Fruit fly (Drosophila melanogaster) whole organism, embryonic: ENCODE results near the gene CG32855.

Experiments
- B-H2 ChIP-seq: fragments of 200-800 bp; sonication (Bioruptor generic); optimal IDR thresholded peaks from 2 replicates; lab custom pipeline; 2018; ENCODE audit warnings: missing biosample characterization, mild to moderate bottlenecking, missing genetic modification characterization
- BtbVII ChIP-seq: fragments of 200-800 bp; sonication (Bioruptor generic); optimal IDR thresholded peaks from 3 replicates; lab custom pipeline; 2017; ENCODE audit warnings: missing biosample characterization, mild to moderate bottlenecking, missing genetic modification characterization
- Bteb2 ChIP-seq: fragments of 200-800 bp; sonication (Bioruptor generic); optimal IDR thresholded peaks from 2 replicates; lab custom pipeline; 2016; ENCODE audit warnings: missing biosample characterization, missing genetic modification characterization
- CG10147 ChIP-seq: fragments of 200-800 bp; sonication (Bioruptor generic); optimal IDR thresholded peaks from 2 replicates; lab custom pipeline; 2019; ENCODE audit warnings: missing biosample characterization, mild to moderate bottlenecking, missing genetic modification characterization, moderate library complexity
- CG10321 ChIP-seq: fragments of 200-800 bp; sonication (Bioruptor generic); IDR thresholded peaks from 2 replicates; pipeline ENCODE4 v1.3.6; 2022; ENCODE audit warnings: missing biosample characterization, missing genetic modification characterization
- CG17568 ChIP-seq: fragments of 200-800 bp; sonication (Bioruptor generic); optimal IDR thresholded peaks from 2 replicates; lab custom pipeline; 2018; ENCODE audit warnings: missing biosample characterization, mild to moderate bottlenecking, missing genetic modification characterization, moderate library complexity
- CG2116 ChIP-seq: fragments of 200-800 bp; sonication (Bioruptor generic); optimal IDR thresholded peaks from 3 replicates; lab custom pipeline; 2018; ENCODE audit warnings: missing biosample characterization, mild to moderate bottlenecking, missing genetic modification characterization
- CG2120 ChIP-seq: fragments of 200-800 bp; sonication (Bioruptor generic); optimal IDR thresholded peaks from 3 replicates; lab custom pipeline; 2016; ENCODE audit warnings: missing biosample characterization, missing genetic modification characterization
- CG2199 ChIP-seq: fragments of 200-800 bp; sonication (Bioruptor generic); IDR thresholded peaks from 3 replicates; pipeline ENCODE4 v1.3.6; 2022; ENCODE audit warnings: missing biosample characterization, missing genetic modification characterization
- CG31441 ChIP-seq: fragments of 200-800 bp; sonication (Bioruptor generic); IDR thresholded peaks from 2 replicates; pipeline ENCODE4 v1.3.6; 2022; ENCODE audit warnings: missing biosample characterization, missing genetic modification characterization
- CG4360 ChIP-seq: fragments of 200-800 bp; sonication (Bioruptor generic); IDR thresholded peaks from 2 replicates; pipeline ENCODE4 v1.3.6; 2022; ENCODE audit warnings: missing biosample characterization, missing genetic modification characterization
- CG5180 ChIP-seq: fragments of 200-800 bp; sonication (Bioruptor generic); optimal IDR thresholded peaks from 3 replicates; lab custom pipeline; 2017; ENCODE audit warnings: missing biosample characterization, missing genetic modification characterization, mild to moderate bottlenecking, moderate library complexity, missing genetic modification reagents
- CG6175 ChIP-seq: fragments of 200-800 bp; sonication (Bioruptor generic); IDR thresholded peaks from 3 replicates; pipeline ENCODE4 v1.3.6; 2022; ENCODE audit warnings: missing biosample characterization, missing genetic modification characterization
- CG6791 ChIP-seq: fragments of 200-800 bp; sonication (Bioruptor generic); IDR thresholded peaks from 3 replicates; pipeline ENCODE4 v1.3.6; 2022; ENCODE audit warnings: missing biosample characterization, missing genetic modification characterization; ENCODE audit not compliant: partially characterized antibody
- CG7271 ChIP-seq: fragments of 200-800 bp; sonication (Bioruptor generic); optimal IDR thresholded peaks from 2 replicates; lab custom pipeline; 2018; ENCODE audit warnings: missing biosample characterization, mild to moderate bottlenecking, missing genetic modification characterization, moderate library complexity
- CG7987 ChIP-seq: fragments of 200-800 bp; sonication (Bioruptor generic); optimal IDR thresholded peaks from 2 replicates; lab custom pipeline; 2018; ENCODE audit warnings: missing biosample characterization, mild to moderate bottlenecking, missing genetic modification characterization, moderate library complexity
- CG8924 ChIP-seq: fragments of 200-800 bp; optimal IDR thresholded peaks from 3 replicates; lab custom pipeline; 2019; ENCODE audit warnings: missing biosample characterization, mild to moderate bottlenecking, missing genetic modification characterization, moderate library complexity
- Ets65A ChIP-seq: fragments of 200-800 bp; sonication (Bioruptor generic); peaks from one replicate; lab custom pipeline; 2016; ENCODE audit warnings: missing biosample characterization, missing genetic modification characterization
- Ets97D ChIP-seq: fragments of 200-800 bp; sonication (Bioruptor generic); optimal IDR thresholded peaks from 3 replicates; lab custom pipeline; 2016; ENCODE audit warnings: missing biosample characterization, missing genetic modification characterization
- HLHmδ ChIP-seq: fragments of 200-800 bp; sonication (Bioruptor generic); optimal IDR thresholded peaks from 2 replicates; lab custom pipeline; 2018; ENCODE audit warnings: missing biosample characterization, mild to moderate bottlenecking, missing genetic modification characterization, moderate library complexity
- Hr51 ChIP-seq, 2 experiments: fragments of 200-800 bp; sonication (Bioruptor generic); optimal IDR thresholded peaks; 2 replicates in 1 of 2; 3 replicates in 1 of 2; lab custom pipeline; 2016 to 2018; ENCODE audit warnings: missing biosample characterization in 2 of 2, missing genetic modification characterization in 2 of 2, mild to moderate bottlenecking in 1 of 2, moderate library complexity in 1 of 2
- Hr78 ChIP-seq, 2 experiments: fragments of 200-800 bp in 1 of 2; fragments of >200 bp in 1 of 2; sonication (Bioruptor generic) in 1 of 2; optimal IDR thresholded peaks; 2 replicates each; lab custom pipeline; 2017 to 2019; ENCODE audit warnings: missing biosample characterization in 2 of 2, missing genetic modification characterization in 2 of 2, mild to moderate bottlenecking in 1 of 2, moderate library complexity in 1 of 2
- MBD-R2 ChIP-seq: fragments of 200-800 bp; sonication (Bioruptor generic); IDR thresholded peaks from 2 replicates; pipeline ENCODE4 v1.3.6; 2022; ENCODE audit warnings: missing biosample characterization, missing genetic modification characterization
- Mad ChIP-seq: fragments of 200-800 bp; sonication (Bioruptor generic); optimal IDR thresholded peaks from 2 replicates; lab custom pipeline; 2016; ENCODE audit warnings: missing biosample characterization, missing genetic modification characterization
- Max ChIP-seq: fragments of 200-800 bp; sonication (Bioruptor generic); optimal IDR thresholded peaks from 2 replicates; lab custom pipeline; 2016; ENCODE audit warnings: missing biosample characterization, mild to moderate bottlenecking, missing genetic modification characterization
- bsh ChIP-seq, 2 experiments: fragments of 200-800 bp; sonication (Bioruptor generic); optimal IDR thresholded peaks; 2 replicates each; lab custom pipeline; 2017 to 2018; ENCODE audit warnings: mild to moderate bottlenecking in 2 of 2, missing biosample characterization in 2 of 2, missing genetic modification characterization in 2 of 2, moderate library complexity in 1 of 2
- caup ChIP-seq: fragments of 200-800 bp; sonication (Bioruptor generic); optimal IDR thresholded peaks from 3 replicates; lab custom pipeline; 2017; ENCODE audit warnings: missing biosample characterization, mild to moderate bottlenecking, missing genetic modification characterization, moderate library complexity; ENCODE audit not compliant: severe bottlenecking
- ci ChIP-seq: fragments of 200-800 bp; sonication (Bioruptor generic); IDR thresholded peaks from 3 replicates; pipeline ENCODE4 v1.3.6; 2022; ENCODE audit warnings: missing biosample characterization, missing genetic modification characterization
- crc ChIP-seq: fragments of 200-800 bp; sonication (Bioruptor generic); optimal IDR thresholded peaks from 2 replicates; lab custom pipeline; 2016; ENCODE audit warnings: missing biosample characterization, missing genetic modification characterization
- ftz-f1 ChIP-seq: fragments of 200-800 bp; sonication (Bioruptor generic); optimal IDR thresholded peaks from 2 replicates; lab custom pipeline; 2016; ENCODE audit warnings: missing biosample characterization, missing genetic modification characterization
- fu2 ChIP-seq: fragments of 200-800 bp; sonication (Bioruptor generic); optimal IDR thresholded peaks from 2 replicates; lab custom pipeline; 2016; ENCODE audit warnings: missing biosample characterization, missing genetic modification characterization
- insv ChIP-seq, 2 experiments: fragments of 200-800 bp; sonication (Bioruptor generic); optimal IDR thresholded peaks; 3 replicates each; lab custom pipeline; 2016 to 2018; ENCODE audit warnings: missing biosample characterization in 2 of 2, missing genetic modification characterization in 2 of 2
- knrl ChIP-seq: fragments of 200-800 bp; sonication (Bioruptor generic); IDR thresholded peaks from 3 replicates; pipeline ENCODE4 v1.3.6; 2022; ENCODE audit warnings: missing biosample characterization, missing genetic modification characterization; ENCODE audit not compliant: partially characterized antibody
- lola ChIP-seq, 3 experiments: fragments of >200 bp in 2 of 3; fragments of 200-800 bp in 1 of 3; sonication (Bioruptor generic) in 1 of 3; optimal IDR thresholded peaks; 2 replicates each; lab custom pipeline; 2017 to 2019; ENCODE audit warnings: missing biosample characterization in 3 of 3, missing genetic modification characterization in 3 of 3, mild to moderate bottlenecking in 1 of 3, moderate library complexity in 1 of 3
- lov ChIP-seq, 2 experiments: fragments of 200-800 bp in 1 of 2; fragments of >200 bp in 1 of 2; sonication (Bioruptor generic) in 1 of 2; IDR thresholded peaks in 1 of 2; optimal IDR thresholded peaks in 1 of 2; 2 replicates in 1 of 2; 3 replicates in 1 of 2; pipeline versions ENCODE4 v1.3.6 to Lab custom; 2017 to 2022; ENCODE audit warnings: missing biosample characterization in 1 of 2, missing genetic modification characterization in 1 of 2
- nmo ChIP-seq: fragments of 200-800 bp; sonication (Bioruptor generic); optimal IDR thresholded peaks from 2 replicates; lab custom pipeline; 2018; ENCODE audit warnings: missing biosample characterization, mild to moderate bottlenecking, missing genetic modification characterization, moderate library complexity
- pros ChIP-seq: fragments of 200-800 bp; sonication (Bioruptor generic); optimal IDR thresholded peaks from 3 replicates; lab custom pipeline; 2019; ENCODE audit warnings: missing biosample characterization, mild to moderate bottlenecking, missing genetic modification characterization, moderate library complexity
- sob ChIP-seq: fragments of 200-800 bp; sonication (Bioruptor generic); IDR thresholded peaks from 2 replicates; pipeline ENCODE4 v1.3.6; 2022; ENCODE audit warnings: missing biosample characterization, missing genetic modification characterization
- sr ChIP-seq: fragments of 200-800 bp; sonication (Bioruptor generic); IDR thresholded peaks from 3 replicates; pipeline ENCODE4 v1.3.6; 2022; ENCODE audit warnings: missing biosample characterization, missing genetic modification characterization
- stc ChIP-seq: fragments of 200-800 bp; sonication (Bioruptor generic); IDR thresholded peaks from 2 replicates; pipeline ENCODE4 v1.3.6; 2022; ENCODE audit warnings: missing biosample characterization, missing genetic modification characterization
- tna ChIP-seq: fragments of 200-800 bp; sonication (Bioruptor generic); IDR thresholded peaks from 2 replicates; pipeline ENCODE4 v1.3.6; 2022; ENCODE audit warnings: missing biosample characterization, missing genetic modification characterization; ENCODE audit not compliant: partially characterized antibody
- toy ChIP-seq: fragments of 200-800 bp; sonication (Bioruptor generic); IDR thresholded peaks from 2 replicates; pipeline ENCODE4 v1.3.6; 2022; ENCODE audit warnings: missing biosample characterization, missing genetic modification characterization
- twi ChIP-seq: fragments of 200-800 bp; optimal IDR thresholded peaks from 2 replicates; lab custom pipeline; 2019; ENCODE audit warnings: missing biosample characterization, mild to moderate bottlenecking, missing genetic modification characterization, moderate library complexity
- vfl ChIP-seq: fragments of 200-800 bp; sonication (Bioruptor generic); optimal IDR thresholded peaks from 2 replicates; lab custom pipeline; 2016; ENCODE audit warnings: missing biosample characterization, missing genetic modification characterization
- zen ChIP-seq: fragments of 200-800 bp; sonication (Bioruptor generic); optimal IDR thresholded peaks from 3 replicates; lab custom pipeline; 2018; ENCODE audit warnings: missing biosample characterization, mild to moderate bottlenecking, missing genetic modification characterization, moderate library complexity

The CG32855 gene

dm6 chr3R:16099268-16100240 lies 18.8 kb upstream of the CG32855 start (continued):
- TF ChIP-seq HLHmδ (GFP tag; lab: Kevin White, UChicago) (peak; percentile 93), lola (GFP tag; optimal IDR thresholded peaks at IDR 0.05; lab: Kevin White, UChicago) (peak in 2 of 3 experiments; percentile 13 to 90), CG4360 (peak; percentile 100), knrl (GFP tag; lab: Robert Waterston, UW) (peak; percentile 33; the same call in 1 of the 3 replicates), CG7987 (GFP tag; lab: Kevin White, UChicago) (peak; percentile 52), ftz-f1 (GFP tag; lab: Kevin White, UChicago) (peak; percentile 75), CG8924 (peak; percentile 68), Mad (GFP tag; lab: Kevin White, UChicago) (no peak), CG2199 (GFP tag; lab: Robert Waterston, UW) (0 out of 3 replicates have a peak, but pooled peaks have one; percentile 61), stc (GFP tag; lab: Robert Waterston, UW) (peak; percentile 16; the same call in 1 of the 2 replicates), Ets65A (peak; percentile 40), zen (tag; lab: Kevin White, UChicago) (peak; percentile 84), CG5180 (GFP tag; lab: Kevin White, UChicago) (peak; percentile 8), CG7271 (no peak), pros (GFP tag; lab: Kevin White, UChicago) (peak; percentile 64), BtbVII (GFP tag; lab: Kevin White, UChicago) (peak; percentile 41), CG6791 (GFP tag; lab: Robert Waterston, UW) (0 out of 3 replicates have a peak, but pooled peaks have one; percentile 11), ci (peak; percentile 63; the same call in 1 of the 3 replicates), MBD-R2 (peak; percentile 36), insv (GFP tag; optimal IDR thresholded peaks at IDR 0.05; lab: Kevin White, UChicago) (peak in 1 of 2 experiments; percentile 49), CG31441 (GFP tag; lab: Robert Waterston, UW) (no peak), CG17568 (peak; percentile 1), Hr78 (GFP tag; optimal IDR thresholded peaks at IDR 0.05; lab: Kevin White, UChicago) (peak; percentile 69 to 91), Ets97D (peak; percentile 27), vfl (GFP tag; lab: Kevin White, UChicago) (peak; percentile 9), sob (GFP tag; lab: Robert Waterston, UW) (no peak; the same call in 1 of the 2 replicates), CG10321 (GFP tag; lab: Robert Waterston, UW) (peak; percentile 81), toy (GFP tag; lab: Robert Waterston, UW) (no peak), CG2116 (GFP tag; lab: Kevin White, UChicago) (peak; percentile 22), B-H2 (peak; percentile 11), CG6175 (peak; percentile 99), nmo (GFP tag; lab: Kevin White, UChicago) (peak; percentile 29), Hr51 (GFP tag; optimal IDR thresholded peaks at IDR 0.05; lab: Kevin White, UChicago) (no peak), fu2 (GFP tag; lab: Kevin White, UChicago) (no peak), Bteb2 (no peak), lov (optimal IDR thresholded peaks at IDR 0.05; lab: Kevin White, UChicago) (no peak), lov (GFP tag; IDR thresholded peaks at IDR 0.05; lab: Robert Waterston, UW) (no peak), Max (peak; percentile 45), sr (GFP tag; lab: Robert Waterston, UW) (peak; percentile 93), CG2120 (GFP tag; lab: Kevin White, UChicago) (peak; percentile 8), crc (GFP tag; lab: Kevin White, UChicago) (no peak), CG10147 (no peak), twi (tag; lab: Kevin White, UChicago) (peak; percentile 65), caup (GFP tag; lab: Kevin White, UChicago) (peak; percentile 22), bsh (GFP tag; optimal IDR thresholded peaks at IDR 0.05; lab: Kevin White, UChicago) (peak in 1 of 2 experiments; percentile 12), tna (no peak; the same call in 1 of the 2 replicates)
